Worm (Caenorhabditis elegans) whole organism, L4 larva: ENCODE measurements around the gene F53C11.9.
A peak's percentile ranks its signal among the peaks of the same experiment; 100 is the strongest.

Source experiments
- F10B5.3 ChIP-seq: sonication (generic microtip); optimal IDR thresholded peaks from 2 replicates; lab custom pipeline; 2016; ENCODE audit warnings: mild to moderate bottlenecking, missing genetic modification characterization, missing compliant biosample characterization
- F37D6.2 ChIP-seq: sonication (generic microtip); optimal IDR thresholded peaks from 2 replicates; lab custom pipeline; 2016; ENCODE audit warnings: mild to moderate bottlenecking, missing genetic modification characterization, missing compliant biosample characterization
- R02D3.7 ChIP-seq: fragments of 150-350 bp; sonication (generic microtip); optimal IDR thresholded peaks from 3 replicates; lab custom pipeline; 2014; ENCODE audit warnings: missing biosample characterization, missing genetic modification characterization
- Y105C5A.15 ChIP-seq: fragments of 200-800 bp; sonication (Bioruptor generic); IDR thresholded peaks from 2 replicates; pipeline ENCODE4 v1.3.6; 2022; ENCODE audit warnings: missing genetic modification characterization, missing compliant biosample characterization
- Y75B8A.6 ChIP-seq: fragments of 200-800 bp; sonication (Bioruptor generic); IDR thresholded peaks from 2 replicates; pipeline ENCODE4 v1.3.6; 2022; ENCODE audit warnings: missing genetic modification reagents, missing genetic modification characterization, missing compliant biosample characterization
- ZK337.2 ChIP-seq: fragments of 200-800 bp; sonication (Bioruptor generic); IDR thresholded peaks from 2 replicates; pipeline ENCODE4 v1.3.6; 2022; ENCODE audit warnings: missing genetic modification reagents, missing genetic modification characterization, missing compliant biosample characterization
- aha-1 ChIP-seq: fragments of 150-350 bp; peaks from one replicate; lab custom pipeline; 2014; ENCODE audit warnings: missing biosample characterization, missing genetic modification characterization
- aly-2 ChIP-seq: sonication (generic microtip); optimal IDR thresholded peaks from 2 replicates; lab custom pipeline; 2018; ENCODE audit warnings: missing biosample characterization, missing genetic modification characterization
- arid-1 ChIP-seq: fragments of 200-800 bp; sonication (Bioruptor generic); conservative IDR thresholded peaks from 2 replicates; pipeline ENCODE4 v1.3.6; 2022; ENCODE audit warnings: missing genetic modification reagents, missing genetic modification characterization, missing compliant biosample characterization
- ceh-20 ChIP-seq: fragments of 200-800 bp; sonication (Bioruptor generic); IDR thresholded peaks from 2 replicates; pipeline ENCODE4 v1.3.6; 2022; ENCODE audit warnings: missing genetic modification reagents, missing genetic modification characterization, missing compliant biosample characterization
- ceh-44 ChIP-seq: fragments of 200-800 bp; sonication (Bioruptor generic); IDR thresholded peaks from 2 replicates; pipeline ENCODE4 v1.3.6; 2022; ENCODE audit warnings: missing genetic modification reagents, missing genetic modification characterization, missing compliant biosample characterization
- cey-2 ChIP-seq: sonication (generic microtip); optimal IDR thresholded peaks from 3 replicates; lab custom pipeline; 2017; ENCODE audit warnings: missing genetic modification characterization, mild to moderate bottlenecking, missing compliant biosample characterization, antibody characterized with exemption, borderline replicate concordance; ENCODE audit not compliant: insufficient read depth
- daf-12 ChIP-seq: fragments of 150-350 bp; optimal IDR thresholded peaks from 2 replicates; lab custom pipeline; 2014; ENCODE audit warnings: missing biosample characterization, missing genetic modification reagents, missing genetic modification characterization
- daf-16 ChIP-seq, 3 experiments: sonication (generic microtip); optimal IDR thresholded peaks; 2 replicates each; lab custom pipeline; 2016 to 2017; ENCODE audit warnings: missing genetic modification characterization in 3 of 3, missing genetic modification reagents in 3 of 3, mild to moderate bottlenecking in 2 of 3, missing compliant biosample characterization in 2 of 3, missing biosample characterization in 1 of 3, moderate library complexity in 1 of 3
- daf-8 ChIP-seq: fragments of 200-800 bp; sonication (Bioruptor generic); IDR thresholded peaks from 2 replicates; pipeline ENCODE4 v1.3.6; 2022; ENCODE audit warnings: missing genetic modification characterization, missing compliant biosample characterization
- dmd-6 ChIP-seq: fragments of 200-800 bp; sonication (Bioruptor generic); IDR thresholded peaks from 2 replicates; pipeline ENCODE4 v1.3.6; 2022; ENCODE audit warnings: missing genetic modification reagents, missing genetic modification characterization, missing compliant biosample characterization
- dmd-9 ChIP-seq: fragments of 200-800 bp; sonication (Bioruptor generic); IDR thresholded peaks from 2 replicates; pipeline ENCODE4 v1.3.6; 2022; ENCODE audit warnings: missing genetic modification reagents, missing genetic modification characterization, missing compliant biosample characterization
- dve-1 ChIP-seq: sonication (generic microtip); optimal IDR thresholded peaks from 2 replicates; lab custom pipeline; 2017; ENCODE audit warnings: antibody characterized with exemption, mild to moderate bottlenecking, missing genetic modification characterization, missing compliant biosample characterization; ENCODE audit not compliant: insufficient read depth
- fos-1 ChIP-seq: fragments of 150-350 bp; optimal IDR thresholded peaks from 2 replicates; lab custom pipeline; 2014; ENCODE audit warnings: missing biosample characterization, missing genetic modification characterization
- hlh-11 ChIP-seq: fragments of 200-800 bp; sonication (Bioruptor generic); optimal IDR thresholded peaks from 2 replicates; lab custom pipeline; 2018; ENCODE audit warnings: mild to moderate bottlenecking, missing genetic modification characterization, missing compliant biosample characterization
- hlh-30 ChIP-seq: sonication (generic microtip); optimal IDR thresholded peaks from 2 replicates; lab custom pipeline; 2017; ENCODE audit warnings: antibody characterized with exemption, mild to moderate bottlenecking, missing genetic modification characterization, missing compliant biosample characterization; ENCODE audit not compliant: insufficient read depth
- jun-1 ChIP-seq: fragments of 150-350 bp; optimal IDR thresholded peaks from 2 replicates; lab custom pipeline; 2014; ENCODE audit warnings: missing biosample characterization, missing genetic modification reagents, missing genetic modification characterization
- lin-1 ChIP-seq: fragments of 200-800 bp; sonication (Bioruptor generic); IDR thresholded peaks from 2 replicates; pipeline ENCODE4 v1.3.6; 2022; ENCODE audit warnings: missing genetic modification reagents, missing genetic modification characterization, missing compliant biosample characterization
- lin-13 ChIP-seq: fragments of 150-350 bp; optimal IDR thresholded peaks from 2 replicates; lab custom pipeline; 2014; ENCODE audit warnings: missing biosample characterization, missing genetic modification reagents, missing genetic modification characterization
- lin-15B ChIP-seq: fragments of 150-350 bp; sonication (generic microtip); optimal IDR thresholded peaks from 3 replicates; lab custom pipeline; 2014; ENCODE audit warnings: missing biosample characterization, missing genetic modification characterization
- lsy-2 ChIP-seq, 2 experiments: fragments of 150-350 bp in 1 of 2; sonication (generic microtip) in 1 of 2; optimal IDR thresholded peaks; 2 replicates each; lab custom pipeline; 2014 to 2017; ENCODE audit warnings: missing biosample characterization in 2 of 2, missing genetic modification characterization in 2 of 2
- mdl-1 ChIP-seq, 2 experiments: fragments of 150-350 bp in 1 of 2; sonication (generic microtip) in 1 of 2; optimal IDR thresholded peaks; 2 replicates each; lab custom pipeline; 2014 to 2017; ENCODE audit warnings: missing biosample characterization in 2 of 2, missing genetic modification characterization in 2 of 2
- mdt-29 ChIP-seq: fragments of 200-800 bp; sonication (Bioruptor generic); IDR thresholded peaks from 2 replicates; pipeline ENCODE4 v1.3.6; 2022; ENCODE audit warnings: missing genetic modification reagents, missing genetic modification characterization, missing compliant biosample characterization
- mep-1 ChIP-seq: fragments of 150-350 bp; sonication (generic microtip); optimal IDR thresholded peaks from 3 replicates; lab custom pipeline; 2014; ENCODE audit warnings: missing biosample characterization, missing genetic modification characterization
- mes-2 ChIP-seq: sonication (generic microtip); optimal IDR thresholded peaks from 2 replicates; lab custom pipeline; 2016; ENCODE audit warnings: missing genotype, mild to moderate bottlenecking, missing genetic modification characterization, missing compliant biosample characterization; ENCODE audit not compliant: poor library complexity, severe bottlenecking
- nhr-10 ChIP-seq: fragments of 150-350 bp; optimal IDR thresholded peaks from 2 replicates; lab custom pipeline; 2014; ENCODE audit warnings: missing biosample characterization, missing genetic modification characterization
- nhr-102 ChIP-seq: sonication (generic microtip); optimal IDR thresholded peaks from 2 replicates; lab custom pipeline; 2016; ENCODE audit warnings: mild to moderate bottlenecking, missing genetic modification characterization, moderate library complexity, missing compliant biosample characterization
- nhr-11 ChIP-seq: fragments of 150-350 bp; optimal IDR thresholded peaks from 2 replicates; lab custom pipeline; 2014; ENCODE audit warnings: missing biosample characterization, missing genetic modification characterization
- nhr-28 ChIP-seq: fragments of 150-350 bp; optimal IDR thresholded peaks from 2 replicates; lab custom pipeline; 2014; ENCODE audit warnings: missing biosample characterization, missing genetic modification characterization
- nhr-41 ChIP-seq: fragments of 200-800 bp; sonication (Bioruptor generic); IDR thresholded peaks from 2 replicates; pipeline ENCODE4 v1.3.6; 2022; ENCODE audit warnings: missing genetic modification reagents, missing genetic modification characterization, missing compliant biosample characterization
- nhr-42 ChIP-seq: fragments of 200-800 bp; sonication (Bioruptor generic); IDR thresholded peaks from 2 replicates; pipeline ENCODE4 v1.3.6; 2022; ENCODE audit warnings: missing genetic modification characterization, missing compliant biosample characterization
- nhr-48 ChIP-seq: sonication (generic microtip); optimal IDR thresholded peaks from 2 replicates; lab custom pipeline; 2016; ENCODE audit warnings: mild to moderate bottlenecking, missing genetic modification characterization, missing compliant biosample characterization
- pha-4 ChIP-seq, 2 experiments: fragments of 150-350 bp in 1 of 2; fragments of 200-800 bp in 1 of 2; sonication (Bioruptor generic) in 1 of 2; IDR thresholded peaks in 1 of 2; optimal IDR thresholded peaks in 1 of 2; 2 replicates each; pipeline versions ENCODE4 v1.3.6 to Lab custom; 2014 to 2022; ENCODE audit warnings: missing genetic modification characterization in 2 of 2, missing genetic modification reagents in 2 of 2, missing biosample characterization in 1 of 2, missing compliant biosample characterization in 1 of 2
- pqm-1 ChIP-seq: sonication (generic microtip); optimal IDR thresholded peaks from 2 replicates; lab custom pipeline; 2017; ENCODE audit warnings: missing biosample characterization, missing genetic modification characterization
- saeg-2 ChIP-seq: fragments of 200-800 bp; sonication (Bioruptor generic); IDR thresholded peaks from 2 replicates; pipeline ENCODE4 v1.3.6; 2022; ENCODE audit warnings: missing genetic modification reagents, missing genetic modification characterization, missing compliant biosample characterization
- snpc-4 ChIP-seq: fragments of 150-350 bp; optimal IDR thresholded peaks from 2 replicates; lab custom pipeline; 2014; ENCODE audit warnings: missing biosample characterization, missing genetic modification characterization
- spr-3 ChIP-seq: fragments of 200-800 bp; sonication (Bioruptor generic); optimal IDR thresholded peaks from 2 replicates; lab custom pipeline; 2018; ENCODE audit warnings: mild to moderate bottlenecking, missing genetic modification characterization, missing compliant biosample characterization
- tag-97 ChIP-seq: fragments of 200-800 bp; sonication (Bioruptor generic); IDR thresholded peaks from 2 replicates; pipeline ENCODE4 v1.3.6; 2022; ENCODE audit warnings: missing genetic modification characterization, missing compliant biosample characterization
- unc-62 ChIP-seq, 3 experiments: fragments of 150-350 bp in 1 of 3; sonication (generic microtip); optimal IDR thresholded peaks in 2 of 3; peaks in 1 of 3; 1 replicate in 1 of 3; 2 replicates in 2 of 3; lab custom pipeline; 2014 to 2017; ENCODE audit warnings: missing biosample characterization in 3 of 3, missing genetic modification characterization in 3 of 3, missing genetic modification reagents in 3 of 3, missing genotype in 1 of 3
- vab-7 ChIP-seq: fragments of 200-800 bp; sonication (Bioruptor generic); IDR thresholded peaks from 2 replicates; pipeline ENCODE4 v1.3.6; 2022; ENCODE audit warnings: missing genetic modification reagents, missing genetic modification characterization, missing compliant biosample characterization
- zag-1 ChIP-seq: fragments of 150-350 bp; optimal IDR thresholded peaks from 2 replicates; lab custom pipeline; 2014; ENCODE audit warnings: missing biosample characterization, missing genetic modification characterization
- zfp-2 ChIP-seq: sonication (generic microtip); optimal IDR thresholded peaks from 2 replicates; lab custom pipeline; 2016; ENCODE audit warnings: mild to moderate bottlenecking, missing genetic modification characterization, missing compliant biosample characterization
- zfp-3 ChIP-seq: fragments of 200-800 bp; sonication (Bioruptor generic); conservative IDR thresholded peaks from 2 replicates; pipeline ENCODE4 v1.3.6; 2022; ENCODE audit warnings: missing genetic modification reagents, missing genetic modification characterization, missing compliant biosample characterization
- zip-11 ChIP-seq: fragments of 200-800 bp; sonication (Bioruptor generic); IDR thresholded peaks from 2 replicates; pipeline ENCODE4 v1.3.6; 2022; ENCODE audit warnings: missing genetic modification characterization, missing compliant biosample characterization

The F53C11.9 gene

ce11 chrV:13787948-13788681 lies 10.3 kb downstream of the F53C11.9 start:
- TF ChIP-seq zag-1 (no peak), daf-12 (tag; lab: Kevin White, UChicago) (no peak), daf-16 (GFP tag; optimal IDR thresholded peaks at IDR 0.05; lab: Kevin White, UChicago) (no peak), daf-16 (tag; optimal IDR thresholded peaks at IDR 0.05; lab: Kevin White, UChicago) (peak; percentile 85), zip-11 (no peak), nhr-28 (tag; lab: Kevin White, UChicago) (no peak), tag-97 (GFP tag; lab: Robert Waterston, UW) (no peak), mes-2 (tag; lab: Kevin White, UChicago) (peak; percentile 1), mdt-29 (no peak), pha-4 (GFP tag; IDR thresholded peaks at IDR 0.05; lab: Robert Waterston, UW) (no peak), pha-4 (tag; optimal IDR thresholded peaks at IDR 0.05; lab: Kevin White, UChicago) (peak; percentile 2), lsy-2 (tag; optimal IDR thresholded peaks at IDR 0.05; lab: Kevin White, UChicago) (no peak), R02D3.7 (no peak), daf-8 (GFP tag; lab: Robert Waterston, UW) (no peak), hlh-30 (peak; percentile 82), snpc-4 (tag; lab: Kevin White, UChicago) (no peak), zfp-2 (tag; lab: Kevin White, UChicago) (no peak), mdl-1 (tag; optimal IDR thresholded peaks at IDR 0.05; lab: Kevin White, UChicago) (peak in 1 of 2 experiments; percentile 1), nhr-48 (no peak), nhr-42 (no peak), dmd-6 (GFP tag; lab: Robert Waterston, UW) (peak; percentile 29; the same call in 1 of the 2 replicates), arid-1 (GFP tag; lab: Robert Waterston, UW) (0 out of 2 replicates have a peak, but pooled peaks have one; percentile 14), hlh-11 (tag; lab: Kevin White, UChicago) (no peak), dve-1 (tag; lab: Kevin White, UChicago) (peak; percentile 68), mep-1 (tag; lab: Kevin White, UChicago) (peak; percentile 25), saeg-2 (GFP tag; lab: Robert Waterston, UW) (no peak), Y75B8A.6 (no peak), nhr-102 (no peak), pqm-1 (tag; lab: Kevin White, UChicago) (peak; percentile 56), nhr-41 (GFP tag; lab: Robert Waterston, UW) (no peak), aly-2 (no peak), ceh-44 (GFP tag; lab: Robert Waterston, UW) (no peak), F37D6.2 (tag; lab: Kevin White, UChicago) (no peak), jun-1 (tag; lab: Kevin White, UChicago) (no peak), nhr-11 (tag; lab: Kevin White, UChicago) (peak; percentile 15), ZK337.2 (GFP tag; lab: Robert Waterston, UW) (no peak), lin-13 (GFP tag; lab: Kevin White, UChicago) (no peak), spr-3 (no peak), aha-1 (tag; lab: Kevin White, UChicago) (peak; percentile 51), Y105C5A.15 (GFP tag; lab: Robert Waterston, UW) (no peak)

DNA sequence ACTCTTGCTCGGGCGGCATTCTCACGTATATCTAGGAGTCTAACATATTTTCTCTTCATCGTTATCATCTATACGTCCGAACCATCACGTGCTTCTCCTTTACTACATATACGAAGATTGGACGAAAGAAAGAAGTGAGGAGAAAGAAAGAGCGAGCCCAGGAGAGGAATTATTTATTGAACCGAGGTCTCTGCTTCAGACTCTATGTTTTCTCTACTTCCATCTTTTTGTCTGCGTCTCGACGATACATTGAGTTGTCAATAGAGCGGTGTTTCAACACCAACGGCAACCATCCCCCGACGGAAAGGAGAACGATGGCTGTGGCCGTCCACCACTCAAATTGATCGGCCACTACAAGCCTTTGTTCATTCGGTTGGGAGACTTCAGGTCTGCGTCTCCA lies 11.5 kb downstream of the F53C11.9 start:
- TF ChIP-seq dmd-9 (0 out of 2 replicates have a peak, but pooled peaks have one; percentile 50), lin-1 (GFP tag; lab: Robert Waterston, UW) (peak; percentile 40; the same call in 1 of the 2 replicates), unc-62 (GFP tag; optimal IDR thresholded peaks at IDR 0.05 in 1 of 2; lab: Kevin White, UChicago) (peak in 1 of 2 experiments; percentile 100), unc-62 (tag; optimal IDR thresholded peaks at IDR 0.05; lab: Kevin White, UChicago) (no peak), zfp-3 (GFP tag; lab: Robert Waterston, UW) (no peak), lin-15B (tag; lab: Kevin White, UChicago) (peak; percentile 30), daf-8 (GFP tag; lab: Robert Waterston, UW) (no peak), ceh-44 (GFP tag; lab: Robert Waterston, UW) (no peak), fos-1 (tag; lab: Kevin White, UChicago) (no peak), ceh-20 (GFP tag; lab: Robert Waterston, UW) (peak; percentile 82), cey-2 (tag; lab: Kevin White, UChicago) (no peak), nhr-10 (tag; lab: Kevin White, UChicago) (peak; percentile 18), F10B5.3 (tag; lab: Kevin White, UChicago) (peak; percentile 33), vab-7 (GFP tag; lab: Robert Waterston, UW) (no peak), ZK337.2 (GFP tag; lab: Robert Waterston, UW) (no peak)
